Fruit fly (Drosophila melanogaster): ENCODE measurements around the gene Dscam4.
A peak's percentile ranks its signal among the peaks of the same experiment; 100 is the strongest.

Gene Dscam4

dm6 chr3L:8289336-8290258, 51.1 kb downstream of the Dscam4 start, which contains the start of gene cert (continued):
- peak; percentile 37 for TF ChIP-seq CG4617 (GFP tag; optimal IDR thresholded peaks at IDR 0.05; ENCODE audit: borderline replicate concordance)
- TF ChIP-seq ewg (GFP tag; optimal IDR thresholded peaks at IDR 0.05): no peak
- peak; percentile 66 for TF ChIP-seq zen2 (GFP tag; IDR thresholded peaks at IDR 0.05; ENCODE audit: partially characterized antibody)
- no peak for TF ChIP-seq Kr (GFP tag; optimal IDR thresholded peaks at IDR 0.05)
- no peak for TF ChIP-seq Six4 (GFP tag; optimal IDR thresholded peaks at IDR 0.05)
- peak; percentile 11 for TF ChIP-seq CG18619 (GFP tag; optimal IDR thresholded peaks at IDR 0.05)
- peak; percentile 52 for TF ChIP-seq YL-1 (GFP tag; optimal IDR thresholded peaks at IDR 0.05)
- TF ChIP-seq CG33213 (GFP tag; optimal IDR thresholded peaks at IDR 0.05): peak; percentile 17
- peak; percentile 92 for TF ChIP-seq CG2116 (GFP tag; optimal IDR thresholded peaks at IDR 0.05)
- no peak for TF ChIP-seq ase (GFP tag; IDR thresholded peaks at IDR 0.05)
- peak; percentile 62; the same call in 1 of the 4 replicates for TF ChIP-seq chinmo (GFP tag; IDR thresholded peaks at IDR 0.05; ENCODE audit: partially characterized antibody)
- TF ChIP-seq shn (GFP tag; optimal IDR thresholded peaks at IDR 0.05): peak; percentile 29
- no peak for TF ChIP-seq CG10147 (GFP tag; optimal IDR thresholded peaks at IDR 0.05)
- TF ChIP-seq BtbVII (GFP tag; optimal IDR thresholded peaks at IDR 0.05): no peak
- peak; percentile 35 for TF ChIP-seq bab2 (GFP tag; optimal IDR thresholded peaks at IDR 0.05)
- no peak for TF ChIP-seq CG10366 (GFP tag; IDR thresholded peaks at IDR 0.05)
- TF ChIP-seq tll (GFP tag; optimal IDR thresholded peaks at IDR 0.05): peak; percentile 22 to 64
- peak; percentile 6 for TF ChIP-seq HmgD (GFP tag; optimal IDR thresholded peaks at IDR 0.05)
- peak in 1 of 2 experiments; percentile 74 for TF ChIP-seq Pdp1 (GFP tag; optimal IDR thresholded peaks at IDR 0.05)
- TF ChIP-seq vnd (GFP tag; IDR thresholded peaks at IDR 0.05; ENCODE audit: partially characterized antibody): peak; percentile 90
- peak; percentile 29 for TF ChIP-seq grau (tag; optimal IDR thresholded peaks at IDR 0.05)
- TF ChIP-seq bbx (GFP tag; IDR thresholded peaks at IDR 0.05; ENCODE audit: partially characterized antibody): peak; percentile 82
- TF ChIP-seq maf-S (GFP tag; optimal IDR thresholded peaks at IDR 0.05): peak; percentile 12
- TF ChIP-seq Dad (GFP tag; optimal IDR thresholded peaks at IDR 0.05): peak; percentile 35
- peak; percentile 36 for TF ChIP-seq CG17829 (tag; optimal IDR thresholded peaks at IDR 0.05)
- TF ChIP-seq Dref (GFP tag; IDR thresholded peaks at IDR 0.05): peak; percentile 91
- TF ChIP-seq Sin3A (optimal IDR thresholded peaks at IDR 0.05): peak; percentile 94
- TF ChIP-seq Hr3 (GFP tag; optimal IDR thresholded peaks at IDR 0.05): peak; percentile 21
- peak; percentile 81 for TF ChIP-seq CG7963 (GFP tag; IDR thresholded peaks at IDR 0.05; ENCODE audit: partially characterized antibody)
- TF ChIP-seq hbn (GFP tag; IDR thresholded peaks at IDR 0.05; ENCODE audit: partially characterized antibody): peak; percentile 86
- TF ChIP-seq ind (GFP tag; optimal IDR thresholded peaks at IDR 0.05): peak; percentile 10
- TF ChIP-seq p53 (GFP tag; optimal IDR thresholded peaks at IDR 0.05): peak; percentile 38
- no peak for TF ChIP-seq B-H2 (GFP tag; optimal IDR thresholded peaks at IDR 0.05)
- TF ChIP-seq CG1792 (GFP tag; optimal IDR thresholded peaks at IDR 0.05): no peak
- TF ChIP-seq amos (GFP tag; IDR thresholded peaks at IDR 0.05; ENCODE audit: partially characterized antibody): peak; percentile 91
- 0 out of 2 replicates have a peak, but pooled peaks have one; percentile 14 for TF ChIP-seq Atf6 (GFP tag; IDR thresholded peaks at IDR 0.05)
- no peak for TF ChIP-seq CG15696 (tag; optimal IDR thresholded peaks at IDR 0.05)
- TF ChIP-seq CG13624 (GFP tag; optimal IDR thresholded peaks at IDR 0.05): peak; percentile 10
- TF ChIP-seq Hmr (GFP tag; optimal IDR thresholded peaks at IDR 0.05): peak; percentile 19
- TF ChIP-seq tin (GFP tag; optimal IDR thresholded peaks at IDR 0.05): peak; percentile 21
- no peak for TF ChIP-seq otp (GFP tag; IDR thresholded peaks at IDR 0.05)
- TF ChIP-seq CG3838 (GFP tag; optimal IDR thresholded peaks at IDR 0.05): no peak
- peak; percentile 28 for TF ChIP-seq CG9727 (GFP tag; optimal IDR thresholded peaks at IDR 0.05)
- TF ChIP-seq CG4328 (GFP tag; optimal IDR thresholded peaks at IDR 0.05): peak; percentile 19
- peak; percentile 86 for TF ChIP-seq Doc3 (GFP tag; IDR thresholded peaks at IDR 0.05; ENCODE audit: partially characterized antibody)
- peak; percentile 89 for TF ChIP-seq CG6791 (GFP tag; IDR thresholded peaks at IDR 0.05; ENCODE audit: partially characterized antibody)
- peak; percentile 69 for TF ChIP-seq CG12659 (GFP tag; optimal IDR thresholded peaks at IDR 0.05)
